Worm (Caenorhabditis elegans): ENCODE measurements around the gene T06D8.9.

The T06D8.9 gene

ce11 chrII:11238869-11239647 is at the start of gene T06D8.9, which contains the start of gene rpn-9:
Gene T06D8.9, plus strand, starts transcription at chrII:11239597.
Gene rpn-9, minus strand, starts transcription at chrII:11238919.
- no peak for TF ChIP-seq ztf-23 (GFP tag; IDR thresholded peaks at IDR 0.05)
- TF ChIP-seq tab-1 (GFP tag; IDR thresholded peaks at IDR 0.05), result no peak
- TF ChIP-seq cog-1 (tag; optimal IDR thresholded peaks at IDR 0.05), result peak; percentile 80
- TF ChIP-seq flt-1 (GFP tag; IDR thresholded peaks at IDR 0.05), result 0 out of 2 replicates have a peak, but pooled peaks have one; percentile 4
- no peak for TF ChIP-seq med-1 (GFP tag; optimal IDR thresholded peaks at IDR 0.05; ENCODE audit: insufficient read depth)
- no peak for TF ChIP-seq ref-1 (GFP tag; conservative IDR thresholded peaks at IDR 0.05)

DNA sequence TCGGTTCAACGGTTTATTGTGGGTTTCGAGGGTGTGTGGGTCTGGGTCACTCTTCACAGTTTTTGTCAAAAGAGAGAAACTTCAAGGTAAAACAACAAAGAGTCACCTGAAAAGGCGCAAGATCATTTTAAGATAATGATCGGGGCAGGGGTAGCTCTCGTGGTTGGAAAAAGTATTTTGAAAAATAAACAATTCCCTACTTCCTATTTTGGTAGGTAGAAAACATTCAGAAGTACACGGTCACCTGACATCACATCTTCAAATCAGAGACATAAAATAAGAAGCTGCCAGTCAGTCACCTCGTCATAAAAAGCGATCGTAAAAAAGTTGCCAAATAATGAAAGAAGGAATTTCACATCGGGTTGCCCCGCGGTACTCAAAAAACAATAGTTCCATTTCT is 46.9 kb upstream of the T06D8.9 start:
- no peak for TF ChIP-seq T22C8.4 (GFP tag; IDR thresholded peaks at IDR 0.05)
- no peak for TF ChIP-seq ztf-29 (GFP tag; IDR thresholded peaks at IDR 0.05)
- TF ChIP-seq flt-1 (GFP tag; IDR thresholded peaks at IDR 0.05), result no peak
- no peak for TF ChIP-seq tab-1 (GFP tag; IDR thresholded peaks at IDR 0.05)
- TF ChIP-seq cog-1 (tag; optimal IDR thresholded peaks at IDR 0.05), result no peak
- no peak for TF ChIP-seq ztf-23 (GFP tag; IDR thresholded peaks at IDR 0.05)
- no peak for TF ChIP-seq klf-2 (GFP tag; conservative IDR thresholded peaks at IDR 0.05)
- no peak for TF ChIP-seq med-1 (GFP tag; optimal IDR thresholded peaks at IDR 0.05; ENCODE audit: insufficient read depth)
- no peak for TF ChIP-seq ref-1 (GFP tag; conservative IDR thresholded peaks at IDR 0.05)

DNA sequence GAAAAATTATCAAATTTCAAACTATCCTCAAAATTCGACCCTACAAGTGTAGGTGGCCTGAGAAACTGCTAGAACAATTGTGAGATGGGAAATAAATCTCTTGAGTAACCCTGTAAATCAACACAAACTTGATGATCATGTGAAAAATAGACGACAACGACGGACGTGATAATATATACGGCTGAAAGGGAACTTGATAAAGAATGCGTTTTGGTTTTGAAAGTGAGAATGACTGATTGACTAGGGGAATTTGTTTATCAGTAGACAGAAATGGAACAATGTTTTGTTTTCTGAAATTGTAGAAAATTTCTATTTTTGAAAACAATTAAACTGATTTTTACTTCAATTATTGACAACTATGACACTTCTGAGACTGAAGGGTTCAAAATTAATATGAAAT is 45.9 kb upstream of the T06D8.9 start:
- TF ChIP-seq cog-1 (tag; optimal IDR thresholded peaks at IDR 0.05) (no peak), ref-1 (GFP tag; conservative IDR thresholded peaks at IDR 0.05) (no peak)

- TF ChIP-seq flt-1 (GFP tag; IDR thresholded peaks at IDR 0.05), result no peak
- TF ChIP-seq med-1 (GFP tag; optimal IDR thresholded peaks at IDR 0.05; ENCODE audit: insufficient read depth), result no peak
- TF ChIP-seq ztf-23 (GFP tag; IDR thresholded peaks at IDR 0.05), result no peak
- no peak for TF ChIP-seq tab-1 (GFP tag; IDR thresholded peaks at IDR 0.05)
- no peak for TF ChIP-seq cog-1 (tag; optimal IDR thresholded peaks at IDR 0.05)
- no peak for TF ChIP-seq ztf-29 (GFP tag; IDR thresholded peaks at IDR 0.05)
- TF ChIP-seq klf-2 (GFP tag; conservative IDR thresholded peaks at IDR 0.05), result no peak
- TF ChIP-seq T22C8.4 (GFP tag; IDR thresholded peaks at IDR 0.05), result no peak
- no peak for TF ChIP-seq ref-1 (GFP tag; conservative IDR thresholded peaks at IDR 0.05)
Observed at ce11 chrII:11200234-11200755, 39.1 kb upstream of the T06D8.9 start.

DNA sequence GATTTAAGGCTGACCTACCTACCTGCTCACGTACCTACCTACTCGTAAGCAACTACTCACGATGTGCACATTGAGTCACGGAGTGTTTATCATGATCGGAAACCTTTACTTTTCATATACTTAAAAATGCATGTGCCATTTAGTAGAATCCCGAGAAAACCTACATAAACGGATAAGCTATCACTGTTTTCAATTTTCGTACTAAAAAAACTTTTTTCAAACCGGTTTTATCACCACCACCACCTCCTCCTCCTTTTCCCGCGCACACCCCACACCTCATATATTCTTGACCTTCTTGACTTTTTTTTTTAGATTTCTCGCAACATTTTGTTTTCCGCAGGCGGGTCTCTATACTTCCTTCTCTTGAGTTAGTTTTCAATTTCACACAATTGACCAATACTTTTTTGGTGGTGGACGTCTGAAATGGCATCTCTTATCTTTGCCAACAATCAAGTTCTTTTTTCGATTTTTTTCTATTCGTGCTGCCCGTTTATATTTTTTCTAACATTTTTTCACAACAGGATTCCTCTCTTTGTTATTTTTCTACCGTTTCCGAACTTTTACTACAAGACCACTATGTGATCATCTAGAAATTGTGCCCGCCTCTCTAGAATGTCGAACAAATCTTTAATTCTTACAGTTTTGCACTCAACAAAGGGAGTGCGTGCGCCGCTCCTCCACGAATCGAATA is 36.7 kb upstream of the T06D8.9 start, which contains the start of gene srap-1:
Gene srap-1, plus strand, starts transcription at position 641 of the 691 bp plus-strand sequence.
- TF ChIP-seq ztf-23 (GFP tag; IDR thresholded peaks at IDR 0.05) (no peak), ztf-29 (GFP tag; IDR thresholded peaks at IDR 0.05) (no peak), cog-1 (tag; optimal IDR thresholded peaks at IDR 0.05) (no peak), ref-1 (GFP tag; conservative IDR thresholded peaks at IDR 0.05) (no peak), T22C8.4 (GFP tag; IDR thresholded peaks at IDR 0.05) (no peak), med-1 (GFP tag; optimal IDR thresholded peaks at IDR 0.05; ENCODE audit: insufficient read depth) (no peak), flt-1 (GFP tag; IDR thresholded peaks at IDR 0.05) (no peak), klf-2 (GFP tag; conservative IDR thresholded peaks at IDR 0.05) (no peak), tab-1 (GFP tag; IDR thresholded peaks at IDR 0.05) (no peak)

- TF ChIP-seq ref-1 (GFP tag; conservative IDR thresholded peaks at IDR 0.05), result no peak
- no peak for TF ChIP-seq ztf-23 (GFP tag; IDR thresholded peaks at IDR 0.05)
- no peak for TF ChIP-seq ztf-29 (GFP tag; IDR thresholded peaks at IDR 0.05)
- TF ChIP-seq klf-2 (GFP tag; conservative IDR thresholded peaks at IDR 0.05), result no peak
- no peak for TF ChIP-seq flt-1 (GFP tag; IDR thresholded peaks at IDR 0.05)
- no peak for TF ChIP-seq med-1 (GFP tag; optimal IDR thresholded peaks at IDR 0.05; ENCODE audit: insufficient read depth)
- TF ChIP-seq T22C8.4 (GFP tag; IDR thresholded peaks at IDR 0.05), result no peak
- no peak for TF ChIP-seq cog-1 (tag; optimal IDR thresholded peaks at IDR 0.05)
- no peak for TF ChIP-seq tab-1 (GFP tag; IDR thresholded peaks at IDR 0.05)
Observed at ce11 chrII:11204731-11205130, 34.7 kb upstream of the T06D8.9 start.

ce11 chrII:11205783-11206182 is 33.6 kb upstream of the T06D8.9 start:
- TF ChIP-seq klf-2 (GFP tag; conservative IDR thresholded peaks at IDR 0.05), result no peak
- no peak for TF ChIP-seq ztf-29 (GFP tag; IDR thresholded peaks at IDR 0.05)
- no peak for TF ChIP-seq cog-1 (tag; optimal IDR thresholded peaks at IDR 0.05)

DNA sequence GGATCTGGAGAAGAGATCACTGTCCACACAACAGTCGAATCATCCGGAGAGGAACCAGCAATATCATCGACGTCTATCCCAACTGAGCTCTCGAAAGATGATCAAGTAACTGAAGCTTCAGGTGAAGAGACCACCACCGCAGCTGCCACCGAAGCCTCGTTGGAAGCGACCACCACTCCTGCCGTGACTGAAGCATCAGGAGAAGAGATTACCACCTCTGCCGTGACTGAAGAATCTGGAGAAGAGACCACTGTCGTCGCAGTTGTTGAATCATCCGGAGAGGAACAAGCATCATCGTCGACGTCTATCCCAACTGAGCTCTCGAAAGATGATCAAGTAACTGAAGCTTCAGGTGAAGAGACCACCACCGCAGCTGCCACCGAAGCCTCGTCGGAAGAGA is 27.7 kb upstream of the T06D8.9 start:
- TF ChIP-seq tab-1 (GFP tag; IDR thresholded peaks at IDR 0.05), result 0 out of 2 replicates have a peak, but pooled peaks have one; percentile 30

ce11 chrII:11221771-11222355 is 17.5 kb upstream of the T06D8.9 start, which contains the start of gene plpr-1:
Gene plpr-1, plus strand, starts transcription at chrII:11222305.
- TF ChIP-seq klf-2 (GFP tag; conservative IDR thresholded peaks at IDR 0.05), result no peak
- no peak for TF ChIP-seq cog-1 (tag; optimal IDR thresholded peaks at IDR 0.05)
- TF ChIP-seq ref-1 (GFP tag; conservative IDR thresholded peaks at IDR 0.05), result no peak
- TF ChIP-seq flt-1 (GFP tag; IDR thresholded peaks at IDR 0.05), result no peak
- no peak for TF ChIP-seq T22C8.4 (GFP tag; IDR thresholded peaks at IDR 0.05)
- TF ChIP-seq med-1 (GFP tag; optimal IDR thresholded peaks at IDR 0.05; ENCODE audit: insufficient read depth), result no peak
- no peak for TF ChIP-seq ztf-29 (GFP tag; IDR thresholded peaks at IDR 0.05)
- TF ChIP-seq ztf-23 (GFP tag; IDR thresholded peaks at IDR 0.05), result no peak
- TF ChIP-seq tab-1 (GFP tag; IDR thresholded peaks at IDR 0.05), result no peak

Data from whole organism, midembryonic.